Worm (Caenorhabditis elegans) whole organism, L4 larva: ENCODE measurements around the gene nhr-153.

Experiments used
- D1046.2 ChIP-seq: fragments of 200-800 bp; sonication (Bioruptor generic); IDR thresholded peaks from 2 replicates; pipeline ENCODE4 v1.3.6; 2022; ENCODE audit warnings: missing genetic modification characterization, missing compliant biosample characterization
- F10B5.3 ChIP-seq: sonication (generic microtip); optimal IDR thresholded peaks from 2 replicates; lab custom pipeline; 2016; ENCODE audit warnings: mild to moderate bottlenecking, missing genetic modification characterization, missing compliant biosample characterization
- F26F4.8 ChIP-seq: fragments of 200-800 bp; sonication (Bioruptor generic); conservative IDR thresholded peaks from 2 replicates; pipeline ENCODE4 v1.3.6; 2022; ENCODE audit warnings: missing genetic modification characterization, missing compliant biosample characterization
- F49E8.2 ChIP-seq: sonication (generic microtip); optimal IDR thresholded peaks from 2 replicates; lab custom pipeline; 2016; ENCODE audit warnings: missing compliant biosample characterization, mild to moderate bottlenecking, missing genetic modification characterization, borderline replicate concordance
- Y48G9A.11 ChIP-seq: fragments of 200-800 bp; sonication (Bioruptor generic); IDR thresholded peaks from 2 replicates; pipeline ENCODE4 v1.3.6; 2022; ENCODE audit warnings: missing genetic modification reagents, missing genetic modification characterization, missing compliant biosample characterization
- ZK337.2 ChIP-seq: fragments of 200-800 bp; sonication (Bioruptor generic); IDR thresholded peaks from 2 replicates; pipeline ENCODE4 v1.3.6; 2022; ENCODE audit warnings: missing genetic modification reagents, missing genetic modification characterization, missing compliant biosample characterization
- ZK546.5 ChIP-seq, 2 experiments: sonication (generic microtip); optimal IDR thresholded peaks; 2 replicates each; lab custom pipeline; 2017; ENCODE audit warnings: missing biosample characterization in 2 of 2, missing genetic modification characterization in 2 of 2
- aha-1 ChIP-seq: fragments of 150-350 bp; peaks from one replicate; lab custom pipeline; 2014; ENCODE audit warnings: missing biosample characterization, missing genetic modification characterization
- aly-2 ChIP-seq: sonication (generic microtip); optimal IDR thresholded peaks from 2 replicates; lab custom pipeline; 2018; ENCODE audit warnings: missing biosample characterization, missing genetic modification characterization
- ceh-28 ChIP-seq: fragments of 150-350 bp; optimal IDR thresholded peaks from 2 replicates; lab custom pipeline; 2014; ENCODE audit warnings: missing biosample characterization, missing genetic modification reagents, missing genetic modification characterization
- ceh-44 ChIP-seq: fragments of 200-800 bp; sonication (Bioruptor generic); IDR thresholded peaks from 2 replicates; pipeline ENCODE4 v1.3.6; 2022; ENCODE audit warnings: missing genetic modification reagents, missing genetic modification characterization, missing compliant biosample characterization
- ceh-62 ChIP-seq: sonication (generic microtip); optimal IDR thresholded peaks from 2 replicates; lab custom pipeline; 2017; ENCODE audit warnings: missing biosample characterization, missing genetic modification characterization
- ceh-82 ChIP-seq: sonication (generic microtip); optimal IDR thresholded peaks from 2 replicates; lab custom pipeline; 2017; ENCODE audit warnings: missing biosample characterization, missing genetic modification characterization
- ces-1 ChIP-seq: fragments of 150-350 bp; sonication (generic microtip); optimal IDR thresholded peaks from 4 replicates; lab custom pipeline; 2014; ENCODE audit warnings: missing biosample characterization, missing genetic modification reagents, missing genetic modification characterization
- cey-2 ChIP-seq: sonication (generic microtip); optimal IDR thresholded peaks from 3 replicates; lab custom pipeline; 2017; ENCODE audit warnings: missing genetic modification characterization, mild to moderate bottlenecking, missing compliant biosample characterization, antibody characterized with exemption, borderline replicate concordance; ENCODE audit not compliant: insufficient read depth
- daf-19 ChIP-seq: fragments of 200-800 bp; sonication (Bioruptor generic); conservative IDR thresholded peaks from 2 replicates; pipeline ENCODE4 v1.3.6; 2022; ENCODE audit warnings: missing genetic modification characterization, missing compliant biosample characterization
- daf-8 ChIP-seq: fragments of 200-800 bp; sonication (Bioruptor generic); IDR thresholded peaks from 2 replicates; pipeline ENCODE4 v1.3.6; 2022; ENCODE audit warnings: missing genetic modification characterization, missing compliant biosample characterization
- dmd-6 ChIP-seq: fragments of 200-800 bp; sonication (Bioruptor generic); IDR thresholded peaks from 2 replicates; pipeline ENCODE4 v1.3.6; 2022; ENCODE audit warnings: missing genetic modification reagents, missing genetic modification characterization, missing compliant biosample characterization
- dmd-9 ChIP-seq: fragments of 200-800 bp; sonication (Bioruptor generic); IDR thresholded peaks from 2 replicates; pipeline ENCODE4 v1.3.6; 2022; ENCODE audit warnings: missing genetic modification reagents, missing genetic modification characterization, missing compliant biosample characterization
- dpl-1 ChIP-seq: fragments of 150-350 bp; optimal IDR thresholded peaks from 2 replicates; lab custom pipeline; 2014; ENCODE audit warnings: missing biosample characterization, missing genetic modification reagents, missing genetic modification characterization
- duxl-1 ChIP-seq: sonication (generic microtip); optimal IDR thresholded peaks from 2 replicates; lab custom pipeline; 2016; ENCODE audit warnings: mild to moderate bottlenecking, missing genetic modification characterization, moderate library complexity, missing compliant biosample characterization; ENCODE audit not compliant: poor library complexity
- egl-27 ChIP-seq: sonication (generic microtip); optimal IDR thresholded peaks from 3 replicates; lab custom pipeline; 2017; ENCODE audit warnings: missing biosample characterization, missing genetic modification reagents, missing genetic modification characterization
- egl-43 ChIP-seq: fragments of 200-800 bp; sonication (Bioruptor generic); IDR thresholded peaks from 2 replicates; pipeline ENCODE4 v1.3.6; 2022; ENCODE audit warnings: missing genetic modification reagents, missing genetic modification characterization, missing compliant biosample characterization
- fkh-10 ChIP-seq: fragments of 150-350 bp; optimal IDR thresholded peaks from 2 replicates; lab custom pipeline; 2014; ENCODE audit warnings: missing biosample characterization, missing genetic modification reagents, missing genetic modification characterization
- fos-1 ChIP-seq: fragments of 150-350 bp; optimal IDR thresholded peaks from 2 replicates; lab custom pipeline; 2014; ENCODE audit warnings: missing biosample characterization, missing genetic modification characterization
- gei-8 ChIP-seq: fragments of 200-800 bp; sonication (Bioruptor generic); optimal IDR thresholded peaks from 2 replicates; lab custom pipeline; 2018; ENCODE audit warnings: mild to moderate bottlenecking, missing genetic modification characterization, missing compliant biosample characterization
- hif-1 ChIP-seq, 2 experiments: sonication (generic microtip); optimal IDR thresholded peaks; 2 replicates each; lab custom pipeline; 2016 to 2017; ENCODE audit warnings: missing compliant biosample characterization in 2 of 2, missing genetic modification characterization in 2 of 2, missing genetic modification reagents in 2 of 2, missing genotype in 2 of 2, mild to moderate bottlenecking in 1 of 2
- hlh-30 ChIP-seq: sonication (generic microtip); optimal IDR thresholded peaks from 2 replicates; lab custom pipeline; 2017; ENCODE audit warnings: antibody characterized with exemption, mild to moderate bottlenecking, missing genetic modification characterization, missing compliant biosample characterization; ENCODE audit not compliant: insufficient read depth
- lim-7 ChIP-seq: fragments of 200-800 bp; sonication (Bioruptor generic); IDR thresholded peaks from 2 replicates; pipeline ENCODE4 v1.3.6; 2022; ENCODE audit warnings: missing genetic modification characterization, missing compliant biosample characterization
- lin-15B ChIP-seq: fragments of 150-350 bp; sonication (generic microtip); optimal IDR thresholded peaks from 3 replicates; lab custom pipeline; 2014; ENCODE audit warnings: missing biosample characterization, missing genetic modification characterization
- lin-38 ChIP-seq: fragments of 200-800 bp; sonication (Bioruptor generic); IDR thresholded peaks from 2 replicates; pipeline ENCODE4 v1.3.6; 2022; ENCODE audit warnings: missing genetic modification reagents, missing genetic modification characterization, missing compliant biosample characterization
- lin-39 ChIP-seq: fragments of 150-350 bp; optimal IDR thresholded peaks from 2 replicates; lab custom pipeline; 2014; ENCODE audit warnings: missing biosample characterization, missing genetic modification reagents, missing genetic modification characterization
- mdt-29 ChIP-seq: fragments of 200-800 bp; sonication (Bioruptor generic); IDR thresholded peaks from 2 replicates; pipeline ENCODE4 v1.3.6; 2022; ENCODE audit warnings: missing genetic modification reagents, missing genetic modification characterization, missing compliant biosample characterization
- mes-2 ChIP-seq: sonication (generic microtip); optimal IDR thresholded peaks from 2 replicates; lab custom pipeline; 2016; ENCODE audit warnings: missing genotype, mild to moderate bottlenecking, missing genetic modification characterization, missing compliant biosample characterization; ENCODE audit not compliant: poor library complexity, severe bottlenecking
- mxl-3 ChIP-seq: fragments of 200-800 bp; sonication (Bioruptor generic); optimal IDR thresholded peaks from 2 replicates; lab custom pipeline; 2018; ENCODE audit warnings: mild to moderate bottlenecking, missing genetic modification characterization, missing compliant biosample characterization
- nhr-25 ChIP-seq: sonication (generic microtip); optimal IDR thresholded peaks from 2 replicates; lab custom pipeline; 2017; ENCODE audit warnings: missing genetic modification characterization, mild to moderate bottlenecking, missing compliant biosample characterization, antibody characterized with exemption, moderate library complexity, borderline replicate concordance; ENCODE audit not compliant: insufficient read depth
- nhr-41 ChIP-seq: fragments of 200-800 bp; sonication (Bioruptor generic); IDR thresholded peaks from 2 replicates; pipeline ENCODE4 v1.3.6; 2022; ENCODE audit warnings: missing genetic modification reagents, missing genetic modification characterization, missing compliant biosample characterization
- nhr-42 ChIP-seq: fragments of 200-800 bp; sonication (Bioruptor generic); IDR thresholded peaks from 2 replicates; pipeline ENCODE4 v1.3.6; 2022; ENCODE audit warnings: missing genetic modification characterization, missing compliant biosample characterization
- nhr-6 ChIP-seq: fragments of 150-350 bp; optimal IDR thresholded peaks from 2 replicates; lab custom pipeline; 2014; ENCODE audit warnings: missing biosample characterization, missing genetic modification characterization
- php-3 ChIP-seq: fragments of 200-800 bp; sonication (Bioruptor generic); IDR thresholded peaks from 2 replicates; pipeline ENCODE4 v1.3.6; 2022; ENCODE audit warnings: missing genetic modification reagents, missing genetic modification characterization, missing compliant biosample characterization
- saeg-2 ChIP-seq: fragments of 200-800 bp; sonication (Bioruptor generic); IDR thresholded peaks from 2 replicates; pipeline ENCODE4 v1.3.6; 2022; ENCODE audit warnings: missing genetic modification reagents, missing genetic modification characterization, missing compliant biosample characterization
- sdz-12 ChIP-seq: fragments of 200-800 bp; sonication (Bioruptor generic); optimal IDR thresholded peaks from 2 replicates; lab custom pipeline; 2018; ENCODE audit warnings: mild to moderate bottlenecking, missing genetic modification characterization, missing compliant biosample characterization
- set-16 ChIP-seq: fragments of 200-800 bp; sonication (Bioruptor generic); IDR thresholded peaks from 2 replicates; pipeline ENCODE4 v1.3.6; 2022; ENCODE audit warnings: missing genetic modification reagents, missing genetic modification characterization, missing compliant biosample characterization
- spr-1 ChIP-seq: sonication (generic microtip); optimal IDR thresholded peaks from 2 replicates; lab custom pipeline; 2016; ENCODE audit warnings: mild to moderate bottlenecking, missing genetic modification characterization, missing compliant biosample characterization
- spr-3 ChIP-seq: fragments of 200-800 bp; sonication (Bioruptor generic); optimal IDR thresholded peaks from 2 replicates; lab custom pipeline; 2018; ENCODE audit warnings: mild to moderate bottlenecking, missing genetic modification characterization, missing compliant biosample characterization
- tag-97 ChIP-seq: fragments of 200-800 bp; sonication (Bioruptor generic); IDR thresholded peaks from 2 replicates; pipeline ENCODE4 v1.3.6; 2022; ENCODE audit warnings: missing genetic modification characterization, missing compliant biosample characterization
- unc-62 ChIP-seq, 3 experiments: fragments of 150-350 bp in 1 of 3; sonication (generic microtip); optimal IDR thresholded peaks in 2 of 3; peaks in 1 of 3; 1 replicate in 1 of 3; 2 replicates in 2 of 3; lab custom pipeline; 2014 to 2017; ENCODE audit warnings: missing biosample characterization in 3 of 3, missing genetic modification characterization in 3 of 3, missing genetic modification reagents in 3 of 3, missing genotype in 1 of 3
- zag-1 ChIP-seq: fragments of 150-350 bp; optimal IDR thresholded peaks from 2 replicates; lab custom pipeline; 2014; ENCODE audit warnings: missing biosample characterization, missing genetic modification characterization
- zfp-2 ChIP-seq: sonication (generic microtip); optimal IDR thresholded peaks from 2 replicates; lab custom pipeline; 2016; ENCODE audit warnings: mild to moderate bottlenecking, missing genetic modification characterization, missing compliant biosample characterization
- ztf-11 ChIP-seq: fragments of 150-350 bp; optimal IDR thresholded peaks from 2 replicates; lab custom pipeline; 2014; ENCODE audit warnings: missing biosample characterization, missing genetic modification characterization

The nhr-153 gene

DNA sequence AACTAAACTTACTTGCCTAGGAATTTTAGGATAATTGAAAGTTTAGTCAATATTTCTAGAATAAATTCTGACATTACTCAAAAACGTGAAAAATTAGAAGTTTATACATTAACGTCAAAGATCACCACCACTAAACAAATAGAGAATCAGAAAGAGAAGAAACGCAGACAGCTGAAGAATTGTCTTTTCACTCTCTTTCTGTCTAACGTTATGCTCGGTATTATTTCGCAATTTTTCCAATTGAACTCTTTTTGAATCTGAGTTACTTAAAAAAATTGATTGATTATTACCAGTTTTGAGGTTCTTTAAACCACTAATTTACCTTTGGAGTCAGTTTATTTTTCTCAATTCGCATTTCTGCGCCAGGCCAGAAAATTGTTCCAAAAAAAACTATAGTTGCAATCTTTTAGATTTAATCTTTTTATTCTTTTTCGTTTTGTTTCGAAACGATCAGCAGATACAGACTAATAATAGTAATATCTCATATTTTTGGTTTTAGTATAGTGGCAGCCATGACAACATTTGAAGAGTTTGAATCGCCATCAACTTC, 3.2 kb upstream of the nhr-153 start, which contains the start of gene nhr-154 (continued):
- no peak for TF ChIP-seq spr-1
- TF ChIP-seq fos-1 = no peak
- no peak for TF ChIP-seq F26F4.8 (GFP tag; lab: Robert Waterston, UW)
- no peak for TF ChIP-seq ZK337.2 (GFP tag; lab: Robert Waterston, UW)
- no peak for TF ChIP-seq zag-1 (tag; lab: Kevin White, UChicago)
- TF ChIP-seq ceh-82 (tag; lab: Kevin White, UChicago) = no peak
- no peak for TF ChIP-seq aly-2 (tag; lab: Kevin White, UChicago)
- no peak for TF ChIP-seq ceh-44 (GFP tag; lab: Robert Waterston, UW)
- no peak for TF ChIP-seq gei-8 (GFP tag; lab: Kevin White, UChicago)
- no peak for TF ChIP-seq nhr-41 (GFP tag; lab: Robert Waterston, UW)
- TF ChIP-seq lin-38 (GFP tag; lab: Robert Waterston, UW) = no peak
- TF ChIP-seq egl-27 = no peak
- TF ChIP-seq nhr-42 (GFP tag; lab: Robert Waterston, UW) = no peak
- no peak for TF ChIP-seq ces-1 (GFP tag; lab: Kevin White, UChicago)
- TF ChIP-seq duxl-1 (tag; lab: Kevin White, UChicago) = no peak
- TF ChIP-seq dpl-1 = no peak
- no peak for TF ChIP-seq lin-15B (tag; lab: Kevin White, UChicago)
- no peak for TF ChIP-seq lin-39 (tag; lab: Kevin White, UChicago)
- no peak for TF ChIP-seq daf-19 (GFP tag; lab: Robert Waterston, UW)
- TF ChIP-seq set-16 (GFP tag; lab: Robert Waterston, UW) = no peak
- no peak for TF ChIP-seq nhr-25 (tag; lab: Kevin White, UChicago)
- TF ChIP-seq cey-2 (tag; lab: Kevin White, UChicago) = no peak
- peak; percentile 6; the same call in 1 of the 2 replicates for TF ChIP-seq dmd-6
- no peak for TF ChIP-seq lim-7
- no peak for TF ChIP-seq sdz-12 (GFP tag; lab: Kevin White, UChicago)
- no peak for TF ChIP-seq zfp-2
- TF ChIP-seq mxl-3 (GFP tag; lab: Kevin White, UChicago) = no peak
- TF ChIP-seq tag-97 = no peak
- no peak for TF ChIP-seq dmd-9
- TF ChIP-seq mes-2 (tag; lab: Kevin White, UChicago) = no peak
- TF ChIP-seq ceh-28 (tag; lab: Kevin White, UChicago) = no peak
- TF ChIP-seq hif-1 (tag; optimal IDR thresholded peaks at IDR 0.05; lab: Kevin White, UChicago) = peak in 1 of 2 experiments; percentile 62
- TF ChIP-seq egl-43 (GFP tag; lab: Robert Waterston, UW) = no peak
- TF ChIP-seq unc-62 (GFP tag; optimal IDR thresholded peaks at IDR 0.05 in 1 of 2; lab: Kevin White, UChicago) = no peak
- no peak for TF ChIP-seq unc-62 (tag; optimal IDR thresholded peaks at IDR 0.05; lab: Kevin White, UChicago)
- TF ChIP-seq ZK546.5 (tag; optimal IDR thresholded peaks at IDR 0.05; lab: Kevin White, UChicago) = no peak
- no peak for TF ChIP-seq spr-3 (GFP tag; lab: Kevin White, UChicago)
- TF ChIP-seq Y48G9A.11 = no peak
- no peak for TF ChIP-seq mdt-29 (GFP tag; lab: Robert Waterston, UW)
- peak; percentile 52 for TF ChIP-seq aha-1
- TF ChIP-seq nhr-6 (tag; lab: Kevin White, UChicago) = peak; percentile 81
- TF ChIP-seq F10B5.3 (tag; lab: Kevin White, UChicago) = no peak
- TF ChIP-seq F49E8.2 (tag; lab: Kevin White, UChicago) = no peak
- no peak for TF ChIP-seq fkh-10 (GFP tag; lab: Kevin White, UChicago)
- TF ChIP-seq ztf-11 (tag; lab: Kevin White, UChicago) = no peak
- TF ChIP-seq php-3 = no peak
- no peak for TF ChIP-seq daf-8 (GFP tag; lab: Robert Waterston, UW)
- no peak for TF ChIP-seq ceh-62 (tag; lab: Kevin White, UChicago)
- no peak for TF ChIP-seq D1046.2 (GFP tag; lab: Robert Waterston, UW)
- TF ChIP-seq saeg-2 (GFP tag; lab: Robert Waterston, UW) = no peak
- no peak for TF ChIP-seq hlh-30
